Fruit fly (Drosophila melanogaster) whole organism, adult: Measurements from ENCODE around the gene CG10175.

ENCODE experiments used
- CG11617 ChIP-seq: fragments of 200-800 bp; sonication (Bioruptor generic); optimal IDR thresholded peaks from 2 replicates; lab custom pipeline; 2017; ENCODE audit warnings: mild to moderate bottlenecking, missing biosample characterization, missing genetic modification reagents, missing genetic modification characterization
- CG12768 ChIP-seq: fragments of 200-800 bp; sonication (Bioruptor generic); optimal IDR thresholded peaks from 2 replicates; lab custom pipeline; 2017; ENCODE audit warnings: missing biosample characterization, missing genetic modification characterization, mild to moderate bottlenecking, moderate library complexity, missing genetic modification reagents
- CG14711 ChIP-seq: fragments of 200-800 bp; sonication (Bioruptor generic); optimal IDR thresholded peaks from 2 replicates; lab custom pipeline; 2018; ENCODE audit warnings: missing biosample characterization, mild to moderate bottlenecking, missing genetic modification characterization, moderate library complexity
- CG1620 ChIP-seq: fragments of 200-800 bp; sonication (Bioruptor generic); optimal IDR thresholded peaks from 2 replicates; lab custom pipeline; 2016; ENCODE audit warnings: missing biosample characterization, missing genetic modification characterization
- CG33017 ChIP-seq: fragments of 200-800 bp; sonication (Bioruptor generic); optimal IDR thresholded peaks from 2 replicates; lab custom pipeline; 2018; ENCODE audit warnings: missing biosample characterization, mild to moderate bottlenecking, missing genetic modification characterization, moderate library complexity
- CG5204 ChIP-seq: fragments of 200-800 bp; sonication (Bioruptor generic); optimal IDR thresholded peaks from 2 replicates; lab custom pipeline; 2016; ENCODE audit warnings: missing biosample characterization, missing genetic modification characterization
- CG7045 ChIP-seq: fragments of 200-800 bp; sonication (Bioruptor generic); optimal IDR thresholded peaks from 2 replicates; lab custom pipeline; 2017; ENCODE audit warnings: missing biosample characterization, mild to moderate bottlenecking, missing genetic modification characterization
- CG7101 ChIP-seq: fragments of 200-800 bp; sonication (Bioruptor generic); optimal IDR thresholded peaks from 2 replicates; lab custom pipeline; 2018; ENCODE audit warnings: missing biosample characterization, mild to moderate bottlenecking, missing genetic modification characterization, moderate library complexity
- Clk ChIP-seq: fragments of 200-800 bp; sonication (Bioruptor generic); optimal IDR thresholded peaks from 2 replicates; lab custom pipeline; 2017; ENCODE audit warnings: missing biosample characterization, missing genetic modification characterization
- Crg-1 ChIP-seq: fragments of 200-800 bp; sonication (Bioruptor generic); optimal IDR thresholded peaks from 2 replicates; lab custom pipeline; 2016; ENCODE audit warnings: missing biosample characterization, missing genetic modification characterization
- Hr96 ChIP-seq: fragments of 200-800 bp; sonication (Bioruptor generic); optimal IDR thresholded peaks from 2 replicates; lab custom pipeline; 2016; ENCODE audit warnings: missing biosample characterization, missing genetic modification characterization
- Mnt ChIP-seq: fragments of 200-800 bp; sonication (Bioruptor generic); optimal IDR thresholded peaks from 2 replicates; lab custom pipeline; 2016; ENCODE audit warnings: missing biosample characterization, mild to moderate bottlenecking, missing genetic modification characterization
- bab1 ChIP-seq: fragments of 200-800 bp; sonication (Bioruptor generic); optimal IDR thresholded peaks from 3 replicates; lab custom pipeline; 2019; ENCODE audit warnings: missing biosample characterization, mild to moderate bottlenecking, missing genetic modification characterization, moderate library complexity
- cic ChIP-seq: fragments of 200-800 bp; sonication (Bioruptor generic); optimal IDR thresholded peaks from 2 replicates; lab custom pipeline; 2017; ENCODE audit warnings: missing biosample characterization, mild to moderate bottlenecking, missing genetic modification characterization, moderate library complexity
- cnc ChIP-seq, 2 experiments: fragments of >200 bp; optimal IDR thresholded peaks; 2 replicates each; lab custom pipeline; 2017
- kay ChIP-seq: fragments of 200-800 bp; sonication (Bioruptor generic); peaks from one replicate; lab custom pipeline; 2016; ENCODE audit warnings: missing biosample characterization, missing genetic modification characterization, borderline replicate concordance
- ovo ChIP-seq: fragments of 200-800 bp; sonication (Bioruptor generic); optimal IDR thresholded peaks from 2 replicates; lab custom pipeline; 2016; ENCODE audit warnings: missing biosample characterization, missing genetic modification characterization
- pad ChIP-seq: fragments of 200-800 bp; sonication (Bioruptor generic); optimal IDR thresholded peaks from 3 replicates; lab custom pipeline; 2017; ENCODE audit warnings: missing biosample characterization, missing genetic modification characterization, mild to moderate bottlenecking, moderate library complexity, missing genetic modification reagents
- tj ChIP-seq: fragments of 200-800 bp; sonication (Bioruptor generic); optimal IDR thresholded peaks from 3 replicates; lab custom pipeline; 2017; ENCODE audit warnings: missing biosample characterization, mild to moderate bottlenecking, missing genetic modification characterization, moderate library complexity
- toe ChIP-seq: fragments of 200-800 bp; sonication (Bioruptor generic); optimal IDR thresholded peaks from 2 replicates; lab custom pipeline; 2016; ENCODE audit warnings: missing biosample characterization, missing genetic modification characterization

Gene CG10175

dm6 chr3R:23509408-23509940, 21.3 kb downstream of the CG10175 start:
- TF ChIP-seq CG11617 (GFP tag; lab: Kevin White, UChicago) (no peak), CG14711 (tag; lab: Kevin White, UChicago) (no peak), CG12768 (GFP tag; lab: Kevin White, UChicago) (no peak), cnc (optimal IDR thresholded peaks at IDR 0.05; lab: Kevin White, UChicago) (no peak), Hr96 (no peak), ovo (GFP tag; lab: Kevin White, UChicago) (no peak), tj (GFP tag; lab: Kevin White, UChicago) (no peak), Mnt (GFP tag; lab: Kevin White, UChicago) (no peak), Crg-1 (GFP tag; lab: Kevin White, UChicago) (no peak), cic (GFP tag; lab: Kevin White, UChicago) (no peak), Clk (no peak), CG7045 (GFP tag; lab: Kevin White, UChicago) (no peak), kay (no peak), CG1620 (GFP tag; lab: Kevin White, UChicago) (no peak), bab1 (GFP tag; lab: Kevin White, UChicago) (no peak)

dm6 chr3R:23508304-23508703, 22.5 kb downstream of the CG10175 start:
- TF ChIP-seq Hr96 (no peak), CG11617 (GFP tag; lab: Kevin White, UChicago) (no peak), CG33017 (tag; lab: Kevin White, UChicago) (no peak), tj (GFP tag; lab: Kevin White, UChicago) (no peak), ovo (GFP tag; lab: Kevin White, UChicago) (no peak), kay (no peak), Mnt (GFP tag; lab: Kevin White, UChicago) (no peak), bab1 (GFP tag; lab: Kevin White, UChicago) (no peak), cic (GFP tag; lab: Kevin White, UChicago) (no peak), CG1620 (GFP tag; lab: Kevin White, UChicago) (no peak), pad (GFP tag; lab: Kevin White, UChicago) (no peak), CG7045 (GFP tag; lab: Kevin White, UChicago) (no peak), CG7101 (tag; lab: Kevin White, UChicago) (no peak), cnc (optimal IDR thresholded peaks at IDR 0.05; lab: Kevin White, UChicago) (no peak), Clk (no peak), CG12768 (GFP tag; lab: Kevin White, UChicago) (no peak), CG5204 (no peak), toe (GFP tag; lab: Kevin White, UChicago) (no peak)

dm6 chr3R:23507376-23507775, 23.4 kb downstream of the CG10175 start, which contains the start of gene CG34289:
Gene CG34289 (minus strand): TSS chr3R:23507476.
- TF ChIP-seq CG7101 (tag; lab: Kevin White, UChicago) (no peak), Crg-1 (GFP tag; lab: Kevin White, UChicago) (no peak), bab1 (GFP tag; lab: Kevin White, UChicago) (no peak), cnc (optimal IDR thresholded peaks at IDR 0.05; lab: Kevin White, UChicago) (no peak), ovo (GFP tag; lab: Kevin White, UChicago) (no peak), CG33017 (tag; lab: Kevin White, UChicago) (no peak)

- TF ChIP-seq CG33017 (tag; lab: Kevin White, UChicago), result no peak
- no peak for TF ChIP-seq bab1 (GFP tag; lab: Kevin White, UChicago)
- TF ChIP-seq CG7101 (tag; lab: Kevin White, UChicago), result no peak
- no peak for TF ChIP-seq pad (GFP tag; lab: Kevin White, UChicago)
- no peak for TF ChIP-seq cic (GFP tag; lab: Kevin White, UChicago)
- no peak for TF ChIP-seq Clk
- TF ChIP-seq CG1620 (GFP tag; lab: Kevin White, UChicago), result no peak
- TF ChIP-seq toe (GFP tag; lab: Kevin White, UChicago), result no peak
- TF ChIP-seq tj (GFP tag; lab: Kevin White, UChicago), result no peak
- no peak for TF ChIP-seq kay
- TF ChIP-seq ovo (GFP tag; lab: Kevin White, UChicago), result no peak
- TF ChIP-seq CG12768 (GFP tag; lab: Kevin White, UChicago), result no peak
- no peak for TF ChIP-seq CG7045 (GFP tag; lab: Kevin White, UChicago)
- TF ChIP-seq CG5204, result no peak
- TF ChIP-seq CG14711 (tag; lab: Kevin White, UChicago), result no peak
- TF ChIP-seq Mnt (GFP tag; lab: Kevin White, UChicago), result no peak
- TF ChIP-seq CG11617 (GFP tag; lab: Kevin White, UChicago), result no peak
- TF ChIP-seq cnc (optimal IDR thresholded peaks at IDR 0.05; lab: Kevin White, UChicago), result no peak
- no peak for TF ChIP-seq Crg-1 (GFP tag; lab: Kevin White, UChicago)
Measured at dm6 chr3R:23504760-23505159, 26.0 kb downstream of the CG10175 start.

- TF ChIP-seq CG11617 (GFP tag; lab: Kevin White, UChicago), result no peak
- TF ChIP-seq toe (GFP tag; lab: Kevin White, UChicago), result no peak
- TF ChIP-seq CG7101 (tag; lab: Kevin White, UChicago), result no peak
Measured at dm6 chr3R:23503511-23503910, 27.3 kb downstream of the CG10175 start.

dm6 chr3R:23497241-23497640, 33.5 kb downstream of the CG10175 start:
- TF ChIP-seq Crg-1 (GFP tag; lab: Kevin White, UChicago) (no peak), CG7101 (tag; lab: Kevin White, UChicago) (no peak), ovo (GFP tag; lab: Kevin White, UChicago) (no peak), CG14711 (tag; lab: Kevin White, UChicago) (no peak), CG5204 (no peak), CG11617 (GFP tag; lab: Kevin White, UChicago) (no peak), toe (GFP tag; lab: Kevin White, UChicago) (no peak), bab1 (GFP tag; lab: Kevin White, UChicago) (no peak), CG33017 (tag; lab: Kevin White, UChicago) (no peak), Mnt (GFP tag; lab: Kevin White, UChicago) (no peak), tj (GFP tag; lab: Kevin White, UChicago) (no peak), CG7045 (GFP tag; lab: Kevin White, UChicago) (no peak), Hr96 (no peak), cic (GFP tag; lab: Kevin White, UChicago) (no peak), CG1620 (GFP tag; lab: Kevin White, UChicago) (no peak), cnc (optimal IDR thresholded peaks at IDR 0.05; lab: Kevin White, UChicago) (no peak), Clk (no peak)
